Worm (Caenorhabditis elegans): ENCODE measurements around the gene ZK632.14.
A peak's percentile ranks its signal among the peaks of the same experiment; 100 is the strongest.

The ZK632.14 gene

ce11 chrIII:9817087-9817612 lies 3.9 kb downstream of the ZK632.14 start, which contains the start of gene cnx-1 (continued):
- TF ChIP-seq madf-5 (GFP tag; IDR thresholded peaks at IDR 0.05) (no peak), ZK337.2 (GFP tag; IDR thresholded peaks at IDR 0.05) (no peak), arid-1 (GFP tag; conservative IDR thresholded peaks at IDR 0.05) (no peak), lim-7 (GFP tag; IDR thresholded peaks at IDR 0.05) (no peak), ama-1 (optimal IDR thresholded peaks at IDR 0.05) (no peak), ZK546.5 (tag; optimal IDR thresholded peaks at IDR 0.05) (no peak), lir-3 (tag; optimal IDR thresholded peaks at IDR 0.05) (no peak), mxl-2 (GFP tag; conservative IDR thresholded peaks at IDR 0.05) (no peak), spr-3 (GFP tag; optimal IDR thresholded peaks at IDR 0.05) (no peak), nhr-102 (tag; optimal IDR thresholded peaks at IDR 0.05) (no peak), Y105C5A.15 (GFP tag; IDR thresholded peaks at IDR 0.05) (no peak), nhr-76 (tag; optimal IDR thresholded peaks at IDR 0.05) (no peak), F37D6.2 (tag; optimal IDR thresholded peaks at IDR 0.05) (no peak), snpc-1.2 (GFP tag; IDR thresholded peaks at IDR 0.05) (no peak), lin-13 (GFP tag; optimal IDR thresholded peaks at IDR 0.05) (no peak), unc-62 (GFP tag; optimal IDR thresholded peaks at IDR 0.05 in 1 of 2) (no peak), unc-62 (tag; optimal IDR thresholded peaks at IDR 0.05) (no peak), dmd-8 (GFP tag; IDR thresholded peaks at IDR 0.05) (no peak), rbr-2 (tag; optimal IDR thresholded peaks at IDR 0.05) (peak; percentile 33), F26F4.8 (GFP tag; conservative IDR thresholded peaks at IDR 0.05) (no peak), pqm-1 (tag; optimal IDR thresholded peaks at IDR 0.05) (no peak), lin-39 (tag; optimal IDR thresholded peaks at IDR 0.05) (no peak), hmg-1.1 (GFP tag; IDR thresholded peaks at IDR 0.05) (no peak; the same call in none of the 2 replicates), ztf-7 (tag; optimal IDR thresholded peaks at IDR 0.05) (no peak), zag-1 (tag; optimal IDR thresholded peaks at IDR 0.05) (no peak), mxl-3 (GFP tag; optimal IDR thresholded peaks at IDR 0.05) (peak; percentile 45), madf-9 (GFP tag; conservative IDR thresholded peaks at IDR 0.05) (no peak), php-3 (GFP tag; IDR thresholded peaks at IDR 0.05) (no peak), aly-2 (tag; optimal IDR thresholded peaks at IDR 0.05) (no peak), mdt-29 (GFP tag; IDR thresholded peaks at IDR 0.05) (no peak), aha-1 (tag) (peak; percentile 84), nhr-10 (tag; optimal IDR thresholded peaks at IDR 0.05) (no peak), skn-1 (tag; optimal IDR thresholded peaks at IDR 0.05) (no peak), attf-4 (tag; optimal IDR thresholded peaks at IDR 0.05) (no peak), nhr-41 (GFP tag; IDR thresholded peaks at IDR 0.05) (no peak), lin-1 (GFP tag; IDR thresholded peaks at IDR 0.05) (no peak), fos-1 (tag; optimal IDR thresholded peaks at IDR 0.05) (no peak), ceh-28 (tag; optimal IDR thresholded peaks at IDR 0.05) (peak; percentile 28), mep-1 (tag; optimal IDR thresholded peaks at IDR 0.05) (peak; percentile 43), ceh-32 (tag; optimal IDR thresholded peaks at IDR 0.05; ENCODE audit: poor library complexity) (no peak), zfp-3 (GFP tag; conservative IDR thresholded peaks at IDR 0.05) (no peak)

ce11 chrIII:9817894-9818293 lies 4.6 kb downstream of the ZK632.14 start:
- TF ChIP-seq lsy-2 (tag; optimal IDR thresholded peaks at IDR 0.05) (peak in 1 of 2 experiments; percentile 79), T20F7.1 (GFP tag; optimal IDR thresholded peaks at IDR 0.05) (peak; percentile 23), dmd-9 (GFP tag; IDR thresholded peaks at IDR 0.05) (no peak), unc-130 (GFP tag; optimal IDR thresholded peaks at IDR 0.05) (peak; percentile 34), Y75B8A.6 (GFP tag; IDR thresholded peaks at IDR 0.05) (no peak), saeg-2 (GFP tag; IDR thresholded peaks at IDR 0.05) (no peak)

Measured in whole organism, L4 larva.